Worm (Caenorhabditis elegans): ENCODE results near the gene Y34B4A.10.
A peak's percentile ranks its signal among the peaks of the same experiment; 100 is the strongest.

- TF ChIP-seq lin-15B (tag; optimal IDR thresholded peaks at IDR 0.05): no peak
- TF ChIP-seq mdl-1 (tag; optimal IDR thresholded peaks at IDR 0.05): peak in 1 of 2 experiments; percentile 50
- peak; percentile 10 for TF ChIP-seq nhr-77 (tag; optimal IDR thresholded peaks at IDR 0.05)
- TF ChIP-seq fkh-10 (GFP tag; optimal IDR thresholded peaks at IDR 0.05): no peak
- no peak for TF ChIP-seq lin-39 (tag; optimal IDR thresholded peaks at IDR 0.05)
- TF ChIP-seq skn-1 (tag; optimal IDR thresholded peaks at IDR 0.05): no peak
- no peak for TF ChIP-seq aly-2 (tag; optimal IDR thresholded peaks at IDR 0.05)
- peak in 1 of 2 experiments; percentile 98 for TF ChIP-seq unc-62 (GFP tag; optimal IDR thresholded peaks at IDR 0.05 in 1 of 2)
- no peak for TF ChIP-seq unc-62 (tag; optimal IDR thresholded peaks at IDR 0.05)
- TF ChIP-seq R02D3.7 (tag; optimal IDR thresholded peaks at IDR 0.05): no peak
- no peak for TF ChIP-seq egl-27 (tag; optimal IDR thresholded peaks at IDR 0.05)
- no peak for TF ChIP-seq nhr-25 (tag; optimal IDR thresholded peaks at IDR 0.05; ENCODE audit: borderline replicate concordance, insufficient read depth)
- TF ChIP-seq ces-1 (GFP tag; optimal IDR thresholded peaks at IDR 0.05): no peak
- no peak for TF ChIP-seq nhr-10 (tag; optimal IDR thresholded peaks at IDR 0.05)
These were observed 25.5 kb downstream of the Y34B4A.10 start, which contains the start of gene hst-6 for ce11 chrX:5275209-5275608.

Data from whole organism, L4 larva.